Worm (Caenorhabditis elegans): ENCODE data around the gene daf-36.

DNA sequence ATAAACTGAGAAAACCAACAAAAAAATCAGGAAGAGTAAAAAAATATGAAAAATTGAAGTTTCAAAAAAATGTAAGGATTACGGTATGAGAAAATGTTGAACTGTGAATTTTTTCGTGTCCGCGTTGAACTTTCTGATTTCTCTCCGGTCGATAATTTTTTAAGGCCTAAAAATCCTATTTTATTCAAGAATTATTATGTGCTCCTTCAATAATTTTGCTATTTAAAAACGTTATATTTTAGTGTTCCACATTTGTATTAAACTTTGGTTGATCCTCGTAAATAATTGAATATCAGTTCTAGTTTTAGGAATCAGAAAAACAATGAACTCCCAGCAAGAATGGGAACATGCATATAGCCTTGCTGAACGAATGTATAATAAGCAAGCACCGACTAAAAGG is 12.9 kb downstream of the daf-36 start, which contains the start of gene hpo-40:
- TF ChIP-seq lin-39 (tag; optimal IDR thresholded peaks at IDR 0.05) (no peak), unc-62 (GFP tag; optimal IDR thresholded peaks at IDR 0.05) (no peak), mbf-1 (tag; optimal IDR thresholded peaks at IDR 0.05) (no peak), nhr-237 (tag; optimal IDR thresholded peaks at IDR 0.05) (no peak), lin-11 (tag; optimal IDR thresholded peaks at IDR 0.05) (no peak), ama-1 (optimal IDR thresholded peaks at IDR 0.05) (no peak), snpc-4 (tag; optimal IDR thresholded peaks at IDR 0.05) (no peak), nhr-129 (tag; optimal IDR thresholded peaks at IDR 0.05) (no peak), fos-1 (tag; optimal IDR thresholded peaks at IDR 0.05) (no peak)
